Fruit fly (Drosophila melanogaster) whole organism, pupa: ENCODE data around the gene Tmx3.

Experiments
- CG10348 ChIP-seq: fragments of 200-800 bp; sonication (Bioruptor generic); IDR thresholded peaks from 2 replicates; pipeline ENCODE4 v1.3.6; 2022; ENCODE audit warnings: missing biosample characterization, missing genetic modification characterization
- CG12605 ChIP-seq: fragments of 200-800 bp; sonication (Bioruptor generic); IDR thresholded peaks from 2 replicates; pipeline ENCODE4 v1.3.6; 2022; ENCODE audit warnings: missing biosample characterization, missing genetic modification characterization
- CG13204 ChIP-seq: fragments of 200-800 bp; sonication (Bioruptor generic); optimal IDR thresholded peaks from 2 replicates; lab custom pipeline; 2018; ENCODE audit warnings: missing biosample characterization, mild to moderate bottlenecking, missing genetic modification characterization, moderate library complexity
- CG14655 ChIP-seq: fragments of 200-800 bp; sonication (Bioruptor generic); optimal IDR thresholded peaks from 3 replicates; lab custom pipeline; 2017; ENCODE audit warnings: mild to moderate bottlenecking, missing biosample characterization, missing genetic modification reagents, missing genetic modification characterization
- CG15710 ChIP-seq: fragments of 200-800 bp; sonication (Bioruptor generic); optimal IDR thresholded peaks from 2 replicates; lab custom pipeline; 2018; ENCODE audit warnings: missing biosample characterization, mild to moderate bottlenecking, missing genetic modification characterization, moderate library complexity
- CG17806 ChIP-seq: fragments of 200-800 bp; sonication (Bioruptor generic); optimal IDR thresholded peaks from 2 replicates; lab custom pipeline; 2018; ENCODE audit warnings: missing biosample characterization, mild to moderate bottlenecking, missing genetic modification characterization, moderate library complexity
- CG32121 ChIP-seq: fragments of 200-800 bp; sonication (Bioruptor generic); IDR thresholded peaks from 2 replicates; pipeline ENCODE4 v1.3.6; 2022; ENCODE audit warnings: missing biosample characterization, missing genetic modification characterization
- CG34367 ChIP-seq: fragments of 200-800 bp; sonication (Bioruptor generic); optimal IDR thresholded peaks from 2 replicates; lab custom pipeline; 2018; ENCODE audit warnings: missing biosample characterization, mild to moderate bottlenecking, missing genetic modification characterization
- CG4496 ChIP-seq: fragments of 200-800 bp; sonication (Bioruptor generic); IDR thresholded peaks from 3 replicates; pipeline ENCODE4 v1.3.6; 2022; ENCODE audit warnings: missing biosample characterization, missing genetic modification characterization
- CG8159 ChIP-seq: fragments of 200-800 bp; sonication (Bioruptor generic); optimal IDR thresholded peaks from 3 replicates; lab custom pipeline; 2018; ENCODE audit warnings: missing biosample characterization, mild to moderate bottlenecking, missing genetic modification characterization, moderate library complexity
- CG8301 ChIP-seq: fragments of 200-800 bp; sonication (Bioruptor generic); optimal IDR thresholded peaks from 2 replicates; lab custom pipeline; 2018; ENCODE audit warnings: missing biosample characterization, mild to moderate bottlenecking, missing genetic modification characterization
- CG9948 ChIP-seq: fragments of 200-800 bp; sonication (Bioruptor generic); optimal IDR thresholded peaks from 2 replicates; lab custom pipeline; 2018; ENCODE audit warnings: missing biosample characterization, mild to moderate bottlenecking, missing genetic modification characterization, moderate library complexity
- D1 ChIP-seq: fragments of 200-800 bp; sonication (Bioruptor generic); optimal IDR thresholded peaks from 2 replicates; lab custom pipeline; 2018; ENCODE audit warnings: missing biosample characterization, mild to moderate bottlenecking, missing genetic modification characterization, moderate library complexity
- EcR ChIP-seq: fragments of 200-800 bp; sonication (Bioruptor generic); optimal IDR thresholded peaks from 3 replicates; lab custom pipeline; 2019; ENCODE audit warnings: missing biosample characterization, missing genetic modification characterization, mild to moderate bottlenecking, moderate library complexity, missing genetic modification reagents
- Ets98B ChIP-seq: fragments of 200-800 bp; sonication (Bioruptor generic); IDR thresholded peaks from 2 replicates; pipeline ENCODE4 v1.3.6; 2022; ENCODE audit warnings: missing biosample characterization, missing genetic modification characterization
- Pif1A ChIP-seq: fragments of 200-800 bp; sonication (Bioruptor generic); optimal IDR thresholded peaks from 3 replicates; lab custom pipeline; 2016; ENCODE audit warnings: missing biosample characterization, missing genetic modification characterization
- Pif1B ChIP-seq: fragments of 200-800 bp; sonication (Bioruptor generic); optimal IDR thresholded peaks from 3 replicates; lab custom pipeline; 2016; ENCODE audit warnings: missing biosample characterization, missing genetic modification characterization
- Snoo ChIP-seq: fragments of 200-800 bp; sonication (Bioruptor generic); optimal IDR thresholded peaks from 3 replicates; lab custom pipeline; 2017; ENCODE audit warnings: missing biosample characterization, mild to moderate bottlenecking, missing genetic modification characterization, inconsistent platforms
- fd96Ca ChIP-seq: fragments of 200-800 bp; sonication (Bioruptor generic); IDR thresholded peaks from 3 replicates; pipeline ENCODE4 v1.3.6; 2022; ENCODE audit warnings: missing biosample characterization, missing genetic modification characterization
- gl ChIP-seq: fragments of 200-800 bp; sonication (Bioruptor generic); optimal IDR thresholded peaks from 2 replicates; lab custom pipeline; 2018; ENCODE audit warnings: missing biosample characterization, mild to moderate bottlenecking, missing genetic modification characterization
- rn ChIP-seq: fragments of 200-800 bp; sonication (Bioruptor generic); IDR thresholded peaks from 2 replicates; pipeline ENCODE4 v1.3.6; 2022; ENCODE audit warnings: missing biosample characterization, missing genetic modification characterization

Tmx3 gene

dm6 chr3L:16213201-16213600, 15.7 kb upstream of the Tmx3 start:
- TF ChIP-seq CG14655 (GFP tag; lab: Kevin White, UChicago) (no peak), CG13204 (peak; percentile 46), EcR (GFP tag; lab: Kevin White, UChicago) (peak; percentile 43), Ets98B (GFP tag; lab: Robert Waterston, UW) (peak; percentile 6; the same call in 1 of the 2 replicates), CG8159 (tag; lab: Kevin White, UChicago) (no peak), CG32121 (GFP tag; lab: Robert Waterston, UW) (no peak)

DNA sequence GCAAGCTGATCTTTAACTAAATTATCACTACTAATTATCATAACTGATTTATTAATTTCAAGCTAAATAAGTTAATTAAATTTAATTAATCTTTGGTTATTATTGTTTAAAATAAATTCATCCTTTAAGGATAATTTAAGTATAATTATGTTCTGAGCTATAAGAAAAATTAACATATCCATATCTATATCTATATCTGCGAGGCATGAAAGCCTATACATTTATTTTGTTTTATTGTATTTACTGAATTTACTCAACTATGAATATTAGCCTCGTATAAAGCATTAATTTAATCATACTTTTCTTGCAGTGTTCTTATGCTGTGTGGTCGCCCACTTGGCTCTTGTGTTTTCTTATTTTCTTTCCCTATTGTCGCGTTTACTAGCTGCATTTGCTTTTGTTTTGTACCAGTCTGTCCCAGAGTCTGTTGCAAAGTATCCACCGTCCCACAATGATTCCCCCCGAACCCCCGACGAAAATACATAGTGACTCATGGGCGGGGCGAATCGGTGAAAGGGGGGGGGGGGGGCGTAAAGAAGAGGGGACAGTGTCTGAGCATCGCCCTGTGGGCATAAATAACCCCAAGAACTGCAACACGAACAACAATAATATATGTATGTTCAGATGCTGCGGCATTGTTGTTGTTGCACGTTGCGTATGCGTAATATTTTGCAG, 14.2 kb upstream of the Tmx3 start:
- no peak for TF ChIP-seq Pif1B (GFP tag; lab: Kevin White, UChicago)
- peak; percentile 42; the same call in 1 of the 3 replicates for TF ChIP-seq CG4496 (GFP tag; lab: Robert Waterston, UW)
- no peak for TF ChIP-seq CG8301
- TF ChIP-seq EcR (GFP tag; lab: Kevin White, UChicago), result peak; percentile 64
- TF ChIP-seq CG14655 (GFP tag; lab: Kevin White, UChicago), result peak; percentile 26
- TF ChIP-seq Snoo (tag; lab: Kevin White, UChicago), result peak; percentile 37
- TF ChIP-seq CG17806 (tag; lab: Kevin White, UChicago), result peak; percentile 41
- TF ChIP-seq D1 (tag; lab: Kevin White, UChicago), result no peak
- peak; percentile 40 for TF ChIP-seq gl (tag; lab: Kevin White, UChicago)
- TF ChIP-seq CG13204, result peak; percentile 79
- peak; percentile 64 for TF ChIP-seq CG32121 (GFP tag; lab: Robert Waterston, UW)
- peak; percentile 55 for TF ChIP-seq Ets98B (GFP tag; lab: Robert Waterston, UW)
- no peak; the same call in 1 of the 2 replicates for TF ChIP-seq CG12605
- TF ChIP-seq rn, result no peak
- peak; percentile 38 for TF ChIP-seq CG9948 (tag; lab: Kevin White, UChicago)
- TF ChIP-seq fd96Ca (GFP tag; lab: Robert Waterston, UW), result peak; percentile 65; the same call in 2 of the 3 replicates
- no peak for TF ChIP-seq CG34367 (tag; lab: Kevin White, UChicago)
- no peak for TF ChIP-seq CG10348 (GFP tag; lab: Robert Waterston, UW)
- peak; percentile 43 for TF ChIP-seq CG8159 (tag; lab: Kevin White, UChicago)
- TF ChIP-seq Pif1A (GFP tag; lab: Kevin White, UChicago), result no peak
- TF ChIP-seq CG15710 (tag; lab: Kevin White, UChicago), result peak; percentile 36

DNA sequence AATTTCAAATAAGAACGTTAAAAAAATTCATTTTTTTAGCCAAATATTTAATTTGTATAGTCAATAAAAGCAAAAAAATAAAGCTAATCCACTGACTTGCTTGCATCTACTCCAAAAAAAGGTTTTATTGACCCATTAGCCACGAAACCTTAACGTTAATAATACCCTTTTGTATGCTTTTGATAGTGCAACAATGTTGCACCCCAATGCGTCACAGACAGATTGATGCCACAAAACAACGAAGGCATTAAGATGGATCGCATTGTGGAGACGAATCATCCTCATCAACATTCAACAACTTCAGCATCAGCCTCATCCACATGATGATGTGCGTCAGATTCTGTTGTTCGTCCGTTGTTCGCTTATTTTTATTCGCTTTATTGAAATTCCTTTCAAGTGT, 13.5 kb upstream of the Tmx3 start:
- TF ChIP-seq CG8159 (tag; lab: Kevin White, UChicago), result peak; percentile 36
- no peak for TF ChIP-seq fd96Ca (GFP tag; lab: Robert Waterston, UW)

DNA sequence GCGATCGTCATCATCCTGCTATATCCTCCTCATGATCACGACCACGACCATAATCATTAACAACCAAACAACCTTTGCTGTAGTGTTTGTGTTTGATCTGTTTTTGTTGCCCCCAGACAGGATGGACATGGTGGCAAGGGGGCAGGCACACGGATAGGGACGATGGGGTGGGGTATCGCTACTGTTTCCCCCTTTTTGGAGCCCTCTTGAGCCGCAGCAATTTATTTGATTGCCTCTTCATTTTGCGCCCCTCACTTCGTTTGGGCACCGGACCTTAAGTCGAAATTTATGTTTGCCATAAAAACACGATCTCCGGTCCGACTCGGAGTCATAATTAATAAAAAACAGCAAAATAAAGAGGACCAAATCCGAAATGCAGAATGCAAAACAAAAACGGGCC, 13.1 kb upstream of the Tmx3 start:
- TF ChIP-seq CG17806 (tag; lab: Kevin White, UChicago) (no peak), CG15710 (tag; lab: Kevin White, UChicago) (no peak), Ets98B (GFP tag; lab: Robert Waterston, UW) (no peak), gl (tag; lab: Kevin White, UChicago) (no peak), CG32121 (GFP tag; lab: Robert Waterston, UW) (no peak)

dm6 chr3L:16217203-16217602, 11.7 kb upstream of the Tmx3 start, which contains the start of gene CG13073:
CG13073 (minus strand) TSS chr3L:16217303.
- TF ChIP-seq fd96Ca (GFP tag; lab: Robert Waterston, UW) (no peak), CG34367 (tag; lab: Kevin White, UChicago) (no peak), Ets98B (GFP tag; lab: Robert Waterston, UW) (no peak), Pif1A (GFP tag; lab: Kevin White, UChicago) (no peak), CG15710 (tag; lab: Kevin White, UChicago) (no peak), D1 (tag; lab: Kevin White, UChicago) (no peak), CG8301 (no peak), EcR (GFP tag; lab: Kevin White, UChicago) (no peak), CG13204 (no peak), CG14655 (GFP tag; lab: Kevin White, UChicago) (no peak), Pif1B (GFP tag; lab: Kevin White, UChicago) (no peak), CG8159 (tag; lab: Kevin White, UChicago) (no peak), CG32121 (GFP tag; lab: Robert Waterston, UW) (no peak)

dm6 chr3L:16217935-16218334, 11.0 kb upstream of the Tmx3 start:
- TF ChIP-seq D1 (tag; lab: Kevin White, UChicago), result no peak
- no peak for TF ChIP-seq CG13204
- TF ChIP-seq gl (tag; lab: Kevin White, UChicago), result no peak
- TF ChIP-seq CG10348 (GFP tag; lab: Robert Waterston, UW), result no peak
- TF ChIP-seq CG34367 (tag; lab: Kevin White, UChicago), result peak; percentile 45
- no peak for TF ChIP-seq CG32121 (GFP tag; lab: Robert Waterston, UW)
- TF ChIP-seq Ets98B (GFP tag; lab: Robert Waterston, UW), result peak; percentile 82
- TF ChIP-seq rn, result peak; percentile 4; the same call in 1 of the 2 replicates
- peak; percentile 79 for TF ChIP-seq CG14655 (GFP tag; lab: Kevin White, UChicago)
- TF ChIP-seq Pif1A (GFP tag; lab: Kevin White, UChicago), result peak; percentile 52
- TF ChIP-seq fd96Ca (GFP tag; lab: Robert Waterston, UW), result 0 out of 3 replicates have a peak, but pooled peaks have one; percentile 8
- peak; percentile 63 for TF ChIP-seq CG12605
- peak; percentile 21 for TF ChIP-seq CG15710 (tag; lab: Kevin White, UChicago)
- TF ChIP-seq EcR (GFP tag; lab: Kevin White, UChicago), result no peak
- peak; percentile 77 for TF ChIP-seq CG8301
- peak; percentile 59 for TF ChIP-seq CG17806 (tag; lab: Kevin White, UChicago)
- no peak for TF ChIP-seq Snoo (tag; lab: Kevin White, UChicago)
- peak; percentile 64; the same call in 2 of the 3 replicates for TF ChIP-seq CG4496 (GFP tag; lab: Robert Waterston, UW)
- TF ChIP-seq Pif1B (GFP tag; lab: Kevin White, UChicago), result peak; percentile 41
- peak; percentile 39 for TF ChIP-seq CG8159 (tag; lab: Kevin White, UChicago)
- TF ChIP-seq CG9948 (tag; lab: Kevin White, UChicago), result peak; percentile 60
